Worm (Caenorhabditis elegans): ENCODE measurements around the gene T16G1.5.

DNA sequence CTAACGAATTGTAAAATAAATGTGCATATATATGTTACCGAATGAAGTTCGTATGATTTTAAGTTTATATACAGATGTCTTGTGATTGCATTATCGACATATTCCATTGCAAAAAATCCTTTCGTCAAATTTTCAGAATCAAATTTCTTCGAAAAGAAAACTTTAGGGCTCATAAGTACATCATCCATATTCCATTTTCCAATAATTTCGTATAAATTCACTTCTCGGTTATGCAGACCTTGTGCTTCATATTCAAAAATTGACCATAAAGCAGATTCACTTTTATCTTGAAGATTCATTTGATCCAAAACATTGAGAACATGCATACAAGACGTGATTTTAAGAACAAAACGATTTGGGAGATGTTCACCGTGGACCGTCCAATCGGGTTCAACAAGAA, 4.0 kb upstream of the T16G1.5 start:
- TF ChIP-seq tbx-2 (tag; optimal IDR thresholded peaks at IDR 0.05), result no peak
- no peak for TF ChIP-seq aly-2 (tag; optimal IDR thresholded peaks at IDR 0.05)
- no peak for TF ChIP-seq unc-62 (GFP tag; optimal IDR thresholded peaks at IDR 0.05)
- no peak for TF ChIP-seq nhr-76 (tag; optimal IDR thresholded peaks at IDR 0.05)
- TF ChIP-seq fkh-10 (GFP tag; optimal IDR thresholded peaks at IDR 0.05), result no peak
- TF ChIP-seq nhr-71 (tag; optimal IDR thresholded peaks at IDR 0.05), result no peak
- no peak for TF ChIP-seq ceh-90 (tag; optimal IDR thresholded peaks at IDR 0.05)
- no peak for TF ChIP-seq dpl-1 (GFP tag; optimal IDR thresholded peaks at IDR 0.05)
- TF ChIP-seq isw-1 (GFP tag; IDR thresholded peaks at IDR 0.05), result no peak
- TF ChIP-seq lin-13 (GFP tag; optimal IDR thresholded peaks at IDR 0.05), result no peak
- TF ChIP-seq unc-130 (tag; optimal IDR thresholded peaks at IDR 0.05), result no peak
- no peak for TF ChIP-seq nhr-28 (tag; optimal IDR thresholded peaks at IDR 0.05)
- TF ChIP-seq egl-27 (tag; optimal IDR thresholded peaks at IDR 0.05), result no peak
